Worm (Caenorhabditis elegans): ENCODE results near the gene Y17D7C.6.

Gene Y17D7C.6

DNA sequence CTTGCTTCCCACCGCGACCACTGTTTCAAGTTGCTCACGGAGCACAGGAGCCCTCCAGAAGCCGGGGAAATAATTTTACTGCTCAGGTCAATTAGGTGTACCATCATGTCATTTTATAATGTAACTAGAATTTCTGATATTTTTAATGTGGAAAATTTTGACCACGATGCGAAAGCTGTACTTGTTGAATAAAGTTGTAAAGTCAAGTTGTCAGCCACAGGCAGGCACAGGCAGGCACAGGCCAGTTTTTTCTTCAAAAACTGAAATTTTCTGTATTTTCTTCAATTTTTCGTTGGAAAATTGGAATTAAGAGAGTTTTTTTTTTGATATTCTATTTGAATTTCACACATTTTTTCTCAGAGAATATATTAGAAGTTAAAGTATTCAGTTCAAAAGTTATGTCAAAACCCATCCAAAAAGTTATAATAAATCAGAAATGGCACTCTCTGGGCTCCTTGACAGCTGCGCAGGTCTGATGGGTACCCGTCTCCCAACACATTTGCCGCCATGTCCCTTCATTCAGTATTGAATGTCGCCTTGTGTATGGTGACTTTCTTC is 3.5 kb upstream of the Y17D7C.6 start, which contains the start of gene Y17D7C.1:
Gene Y17D7C.1, plus strand, starts transcription at position 508 of the 558 bp plus-strand sequence.
- TF ChIP-seq W03F9.2 (tag; optimal IDR thresholded peaks at IDR 0.05) (no peak), dao-5 (tag; optimal IDR thresholded peaks at IDR 0.05) (no peak), him-1 (tag; optimal IDR thresholded peaks at IDR 0.05) (no peak)

DNA sequence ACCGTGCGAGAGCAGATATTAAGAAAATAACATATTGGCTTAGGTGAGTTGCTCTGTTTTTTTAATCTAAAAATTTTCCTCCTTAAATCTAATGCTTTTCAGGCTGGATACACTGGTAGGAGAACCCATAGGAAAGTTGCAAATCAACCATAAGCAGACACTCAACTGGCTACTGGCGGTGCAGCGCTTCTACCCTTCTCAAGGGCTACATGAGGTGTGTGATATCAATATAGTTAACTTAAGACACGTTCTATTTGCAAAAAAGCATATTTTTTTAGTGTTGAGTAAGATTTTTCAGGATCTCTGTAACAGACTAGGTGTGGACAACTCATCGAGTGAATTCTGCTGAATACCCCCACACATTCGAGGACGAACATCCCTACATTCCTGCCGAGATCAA is 1.6 kb upstream of the Y17D7C.6 start:
- TF ChIP-seq dao-5 (tag; optimal IDR thresholded peaks at IDR 0.05) (no peak), him-1 (tag; optimal IDR thresholded peaks at IDR 0.05) (no peak), W03F9.2 (tag; optimal IDR thresholded peaks at IDR 0.05) (no peak)

DNA sequence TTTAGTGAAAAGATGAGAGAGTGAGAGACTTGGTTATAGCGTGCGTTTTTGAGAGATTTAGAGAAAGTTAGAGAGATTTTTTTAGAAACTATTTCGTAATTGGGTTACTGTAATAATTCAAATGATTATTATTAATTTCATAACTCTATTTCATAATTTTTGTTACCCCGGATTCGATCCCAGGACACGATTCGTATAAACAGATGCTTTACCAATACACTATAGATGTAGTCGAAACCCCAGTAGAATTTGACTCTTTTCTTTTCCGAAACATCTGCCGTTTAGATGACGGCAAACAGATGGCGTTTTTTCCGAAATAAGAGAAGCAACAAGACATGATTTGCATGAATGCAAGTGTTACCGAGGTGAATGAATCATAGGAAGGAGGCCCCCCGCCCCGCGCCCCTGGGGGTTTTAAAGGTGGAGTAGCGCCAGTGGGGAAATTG is 458 bp downstream of the Y17D7C.6 start:
- TF ChIP-seq dao-5 (tag; optimal IDR thresholded peaks at IDR 0.05) (no peak), W03F9.2 (tag; optimal IDR thresholded peaks at IDR 0.05) (no peak), him-1 (tag; optimal IDR thresholded peaks at IDR 0.05) (no peak)

DNA sequence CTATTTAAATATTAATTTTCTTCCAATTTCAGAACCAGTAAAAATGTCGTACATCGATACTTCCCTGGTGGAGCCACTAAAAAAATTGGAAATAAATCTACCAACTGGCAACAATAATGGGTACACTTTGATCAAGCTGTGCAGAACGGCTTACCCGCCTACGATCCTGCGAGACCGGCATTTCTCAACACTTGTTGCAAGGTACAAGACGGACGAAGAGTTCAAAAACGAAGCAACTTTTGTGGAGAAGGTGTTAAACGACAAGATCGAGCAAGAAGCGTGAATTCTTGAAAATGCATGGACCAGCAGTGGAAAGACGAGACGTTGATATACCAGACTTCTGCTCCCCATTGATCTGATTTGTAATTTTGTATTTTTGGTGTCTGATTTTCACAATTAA is 1.8 kb downstream of the Y17D7C.6 start:
- TF ChIP-seq him-1 (tag; optimal IDR thresholded peaks at IDR 0.05) (no peak), W03F9.2 (tag; optimal IDR thresholded peaks at IDR 0.05) (no peak), dao-5 (tag; optimal IDR thresholded peaks at IDR 0.05) (no peak)

DNA sequence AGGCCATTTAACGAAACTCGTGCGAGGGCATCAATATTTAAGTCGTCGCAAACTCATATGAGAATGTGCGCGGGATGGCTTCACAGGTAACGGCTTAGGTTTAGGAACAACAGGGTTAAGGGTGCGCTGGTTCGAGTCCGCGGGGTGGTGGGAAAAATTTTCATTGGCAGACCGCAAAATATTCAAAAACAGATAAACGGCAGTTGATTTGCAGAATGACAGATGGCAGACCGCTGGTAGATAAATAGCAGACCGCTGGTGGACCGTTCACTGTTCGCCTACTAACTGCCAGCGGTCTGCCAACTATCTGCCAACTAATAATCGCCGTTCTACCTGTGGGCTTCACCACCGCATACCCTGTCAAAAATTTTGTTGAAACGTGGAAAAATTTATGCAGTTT is 2.5 kb downstream of the Y17D7C.6 start:
- TF ChIP-seq dao-5 (tag; optimal IDR thresholded peaks at IDR 0.05) = no peak
- no peak for TF ChIP-seq him-1 (tag; optimal IDR thresholded peaks at IDR 0.05)
- TF ChIP-seq W03F9.2 (tag; optimal IDR thresholded peaks at IDR 0.05) = no peak

DNA sequence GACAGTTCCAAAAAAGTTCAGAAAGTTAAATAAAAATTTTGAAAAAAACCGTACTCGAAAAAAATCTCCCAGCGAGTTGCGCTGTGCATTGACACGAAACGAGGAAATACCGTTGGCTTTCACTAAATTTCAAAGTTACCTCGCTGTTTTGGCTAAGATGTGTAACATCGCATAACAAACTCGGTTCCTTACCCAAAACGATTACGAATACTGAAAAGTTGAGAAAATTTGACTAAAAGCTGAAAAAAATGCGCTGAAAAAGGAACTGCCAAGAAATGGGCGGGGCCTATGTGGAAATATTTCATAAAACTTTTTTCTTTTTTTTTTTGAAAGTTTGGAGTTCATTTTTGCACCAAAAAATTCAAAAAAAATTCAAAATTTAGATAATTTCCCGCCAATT is 9.8 kb downstream of the Y17D7C.6 start:
- TF ChIP-seq dao-5 (tag; optimal IDR thresholded peaks at IDR 0.05) = no peak
- no peak for TF ChIP-seq W03F9.2 (tag; optimal IDR thresholded peaks at IDR 0.05)
- TF ChIP-seq him-1 (tag; optimal IDR thresholded peaks at IDR 0.05) = no peak

DNA sequence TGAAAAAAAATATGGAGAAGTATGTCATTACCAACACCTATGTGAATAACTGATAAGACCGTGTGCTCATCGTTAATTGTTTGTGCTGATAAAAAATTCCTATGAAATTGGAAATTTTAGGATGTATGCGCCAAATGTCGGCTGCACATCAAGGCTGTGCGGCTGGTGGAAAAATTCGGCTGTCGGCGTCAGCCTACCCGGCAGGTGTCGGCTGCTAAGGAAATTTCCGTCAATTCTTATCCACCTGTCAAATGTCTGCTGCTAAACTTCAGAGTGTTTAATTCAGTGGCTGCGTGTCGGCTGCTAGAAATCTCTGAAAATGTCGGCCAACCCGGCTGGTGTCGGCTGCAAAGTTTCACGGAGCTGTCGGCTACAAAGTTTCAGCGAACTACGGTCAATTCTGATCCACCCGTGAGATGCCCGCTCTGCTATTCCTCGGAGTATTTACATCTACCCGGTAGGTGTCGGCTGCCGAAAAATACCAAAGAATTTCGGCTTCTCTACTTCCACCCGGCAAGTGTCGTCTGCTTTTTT is 10.4 kb downstream of the Y17D7C.6 start, which contains the start of gene Y17D7C.2:
Gene Y17D7C.2, minus strand, starts transcription at position 32 of the 534 bp plus-strand sequence.
- TF ChIP-seq dao-5 (tag; optimal IDR thresholded peaks at IDR 0.05) (no peak), him-1 (tag; optimal IDR thresholded peaks at IDR 0.05) (no peak), W03F9.2 (tag; optimal IDR thresholded peaks at IDR 0.05) (no peak)

DNA sequence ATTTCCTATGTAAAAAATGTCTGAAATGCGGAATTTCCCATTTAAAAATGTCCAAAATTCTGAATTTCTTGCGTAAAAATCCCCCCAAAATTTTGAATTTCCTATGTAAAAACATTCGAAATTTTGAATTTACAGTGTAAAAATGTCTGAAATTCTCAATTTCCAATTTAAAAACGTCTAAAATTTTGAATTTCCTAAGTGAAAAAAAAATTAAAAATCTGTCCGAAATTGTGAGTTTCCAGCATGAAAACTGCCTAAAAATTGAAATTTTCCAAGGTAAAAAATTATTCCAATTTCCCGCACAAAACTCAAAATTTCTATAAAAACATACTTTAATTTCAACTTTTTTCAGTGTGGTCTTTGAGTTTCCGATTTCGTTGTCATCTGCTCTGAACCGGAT is 12.3 kb downstream of the Y17D7C.6 start:
- TF ChIP-seq W03F9.2 (tag; optimal IDR thresholded peaks at IDR 0.05) = no peak

DNA sequence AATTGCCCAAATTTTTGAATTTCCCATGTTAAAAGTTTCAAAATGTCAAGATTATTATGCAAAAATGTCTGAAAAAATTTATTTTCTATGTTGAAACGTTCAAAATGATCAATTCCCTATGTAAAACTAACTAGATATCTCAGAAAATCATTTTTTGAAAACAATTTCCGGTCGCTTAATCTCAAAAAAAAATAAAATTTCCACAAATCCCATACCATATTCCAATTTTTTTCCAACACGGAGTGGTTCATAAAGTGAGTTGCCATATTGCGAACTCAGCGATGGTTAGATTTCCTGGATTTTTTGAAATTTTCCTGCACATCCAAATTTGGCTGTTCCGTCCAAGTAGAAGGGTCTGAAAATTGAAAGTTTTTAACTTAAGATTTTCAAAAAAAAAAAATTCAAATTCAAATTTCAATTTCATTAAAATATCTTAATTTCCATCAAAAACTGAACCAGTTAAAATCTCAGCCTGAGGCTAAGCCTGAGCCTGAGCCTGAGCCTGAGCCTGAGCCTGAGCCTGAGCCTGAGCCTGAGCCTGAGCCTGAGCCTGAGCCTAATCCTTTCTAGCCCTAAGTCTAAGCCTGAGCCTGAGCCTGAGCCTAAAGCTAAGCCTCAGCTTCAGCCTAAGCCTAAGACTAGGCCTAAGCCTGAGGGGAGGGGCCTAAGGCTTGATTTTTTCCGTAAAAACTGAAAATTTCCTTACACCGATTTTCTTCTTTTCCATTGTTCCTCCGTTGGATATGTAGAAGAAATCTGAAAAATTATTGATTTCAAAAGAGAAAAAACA is 13.1 kb downstream of the Y17D7C.6 start:
- TF ChIP-seq W03F9.2 (tag; optimal IDR thresholded peaks at IDR 0.05) (no peak), him-1 (tag; optimal IDR thresholded peaks at IDR 0.05) (no peak), dao-5 (tag; optimal IDR thresholded peaks at IDR 0.05) (no peak)

DNA sequence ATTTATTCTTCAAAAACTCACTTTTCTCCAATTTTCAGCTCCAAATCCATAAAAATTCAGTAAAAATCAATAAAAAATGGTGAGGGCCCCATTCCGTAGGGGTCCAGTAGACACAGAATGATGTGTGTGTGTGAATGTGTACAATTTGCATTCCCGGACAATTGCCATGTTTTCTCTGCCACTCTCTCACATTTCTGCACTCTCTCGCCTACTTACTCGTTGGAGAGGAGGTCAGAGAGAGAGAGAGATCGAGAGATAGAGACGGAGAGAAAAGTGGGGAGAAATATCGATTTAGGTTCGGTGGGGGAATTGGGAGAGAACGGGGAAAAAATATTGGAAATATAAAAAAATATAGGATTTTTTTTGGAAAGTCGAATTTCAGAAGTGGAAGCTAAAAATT is 14.0 kb downstream of the Y17D7C.6 start:
- TF ChIP-seq W03F9.2 (tag; optimal IDR thresholded peaks at IDR 0.05) (peak; percentile 58), dao-5 (tag; optimal IDR thresholded peaks at IDR 0.05) (no peak)

DNA sequence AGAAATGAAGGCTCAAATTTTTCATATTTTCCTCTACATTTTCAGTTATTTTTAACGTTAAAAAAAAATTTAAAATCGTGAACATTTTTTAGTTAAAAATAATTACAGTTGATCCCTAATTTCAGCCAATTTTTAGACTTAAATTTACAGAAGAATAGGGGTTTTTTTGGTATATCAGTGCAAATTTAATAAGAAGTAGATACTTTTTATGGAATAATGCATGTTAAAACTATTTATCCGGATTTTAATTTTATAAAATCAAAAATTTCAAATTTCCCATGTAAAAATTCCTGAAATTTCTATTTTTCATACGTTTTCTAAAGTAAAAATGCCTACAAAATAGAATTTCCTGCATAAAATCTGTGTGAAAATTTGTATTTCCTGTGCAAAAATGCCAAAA is 14.5 kb downstream of the Y17D7C.6 start:
- no peak for TF ChIP-seq W03F9.2 (tag; optimal IDR thresholded peaks at IDR 0.05)
- no peak for TF ChIP-seq him-1 (tag; optimal IDR thresholded peaks at IDR 0.05)
- no peak for TF ChIP-seq dao-5 (tag; optimal IDR thresholded peaks at IDR 0.05)

DNA sequence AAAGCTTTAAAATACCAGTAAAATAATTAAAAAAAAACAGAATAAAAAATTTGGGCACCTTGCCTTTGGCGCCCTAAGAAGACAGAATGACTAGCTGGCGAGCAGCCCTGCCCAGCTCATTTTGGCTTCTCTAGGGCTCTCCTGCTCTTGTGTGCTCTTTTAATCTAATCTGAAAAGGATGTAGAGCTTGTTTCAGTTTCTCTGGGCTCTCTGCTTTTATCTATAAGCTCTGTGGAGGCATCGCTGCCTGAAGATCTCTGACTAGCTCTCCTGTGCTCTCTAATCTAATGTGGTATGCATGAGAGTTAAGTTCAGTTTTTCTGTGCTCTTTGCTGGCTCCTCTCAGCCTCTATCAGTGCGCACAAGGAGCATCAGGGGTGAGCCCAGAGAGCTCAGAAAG is 16.2 kb downstream of the Y17D7C.6 start:
- TF ChIP-seq W03F9.2 (tag; optimal IDR thresholded peaks at IDR 0.05) (no peak), him-1 (tag; optimal IDR thresholded peaks at IDR 0.05) (no peak), dao-5 (tag; optimal IDR thresholded peaks at IDR 0.05) (no peak)

DNA sequence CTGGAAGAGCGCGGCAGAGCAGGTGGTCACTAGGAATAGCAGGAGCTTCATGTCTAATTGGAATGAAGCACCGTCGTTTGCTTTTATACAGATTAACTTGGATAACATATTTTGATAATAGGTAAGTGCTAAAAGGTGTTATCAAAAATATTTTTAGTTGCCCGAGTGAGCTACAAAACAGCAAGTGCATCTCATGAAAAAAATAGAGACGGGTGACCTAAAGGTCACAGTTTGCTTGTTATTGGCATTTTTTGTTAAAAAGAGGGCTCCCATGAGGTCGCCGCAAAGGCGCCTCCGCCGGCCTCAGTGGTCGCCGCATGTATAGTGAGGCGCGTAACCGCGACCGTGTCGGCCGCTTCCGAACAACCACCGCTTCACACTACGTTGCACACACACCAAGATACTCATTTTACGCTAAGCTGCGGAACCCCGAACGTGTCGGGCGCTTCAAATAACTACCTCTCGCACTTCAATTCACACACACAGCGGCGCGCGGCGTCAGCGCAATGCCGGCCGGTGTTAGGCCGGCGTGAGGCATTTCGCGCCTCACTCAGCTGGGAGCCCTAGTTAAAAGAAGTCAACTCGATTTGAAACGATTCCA is 19.8 kb downstream of the Y17D7C.6 start, which contains the start of gene asp-19:
Gene asp-19, minus strand, starts transcription at position 51 of the 601 bp plus-strand sequence.
- TF ChIP-seq him-1 (tag; optimal IDR thresholded peaks at IDR 0.05) (no peak), W03F9.2 (tag; optimal IDR thresholded peaks at IDR 0.05) (no peak), dao-5 (tag; optimal IDR thresholded peaks at IDR 0.05) (no peak)

DNA sequence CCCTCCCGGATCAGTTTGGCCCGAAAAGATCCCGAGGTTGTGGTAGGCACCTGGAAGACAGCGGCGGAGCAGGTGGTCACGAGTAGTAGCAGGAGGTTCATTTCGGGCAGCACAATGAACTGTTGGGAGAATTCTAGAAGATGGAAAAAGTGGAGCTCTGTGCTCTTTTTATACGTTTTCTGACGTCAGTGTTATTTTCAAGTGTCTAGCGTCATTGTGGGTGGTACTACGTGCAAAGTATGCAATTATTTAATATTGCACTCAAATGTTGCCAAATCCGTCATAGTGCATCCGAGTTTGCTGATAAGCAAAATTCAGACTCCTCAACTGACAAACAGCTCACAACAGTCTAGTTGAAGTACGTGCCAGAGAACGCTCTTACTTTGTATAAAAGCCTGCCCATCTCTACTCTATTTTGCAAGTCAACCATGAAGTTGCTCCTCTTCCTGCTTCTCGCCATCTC is 22.0 kb downstream of the Y17D7C.6 start, which contains the start of the genes asp-18 and scl-19:
Gene asp-18, minus strand, starts transcription at position 101 of the 463 bp plus-strand sequence.
Gene scl-19, plus strand, starts transcription at position 413 of the 463 bp plus-strand sequence.
- TF ChIP-seq him-1 (tag; optimal IDR thresholded peaks at IDR 0.05) (no peak), dao-5 (tag; optimal IDR thresholded peaks at IDR 0.05) (no peak), W03F9.2 (tag; optimal IDR thresholded peaks at IDR 0.05) (no peak)

Measured in whole organism, L4/young adult.